Fruit fly (Drosophila melanogaster): ENCODE measurements around the gene CG15756.
A peak's percentile ranks its signal among the peaks of the same experiment; 100 is the strongest.

CG15756 gene

DNA sequence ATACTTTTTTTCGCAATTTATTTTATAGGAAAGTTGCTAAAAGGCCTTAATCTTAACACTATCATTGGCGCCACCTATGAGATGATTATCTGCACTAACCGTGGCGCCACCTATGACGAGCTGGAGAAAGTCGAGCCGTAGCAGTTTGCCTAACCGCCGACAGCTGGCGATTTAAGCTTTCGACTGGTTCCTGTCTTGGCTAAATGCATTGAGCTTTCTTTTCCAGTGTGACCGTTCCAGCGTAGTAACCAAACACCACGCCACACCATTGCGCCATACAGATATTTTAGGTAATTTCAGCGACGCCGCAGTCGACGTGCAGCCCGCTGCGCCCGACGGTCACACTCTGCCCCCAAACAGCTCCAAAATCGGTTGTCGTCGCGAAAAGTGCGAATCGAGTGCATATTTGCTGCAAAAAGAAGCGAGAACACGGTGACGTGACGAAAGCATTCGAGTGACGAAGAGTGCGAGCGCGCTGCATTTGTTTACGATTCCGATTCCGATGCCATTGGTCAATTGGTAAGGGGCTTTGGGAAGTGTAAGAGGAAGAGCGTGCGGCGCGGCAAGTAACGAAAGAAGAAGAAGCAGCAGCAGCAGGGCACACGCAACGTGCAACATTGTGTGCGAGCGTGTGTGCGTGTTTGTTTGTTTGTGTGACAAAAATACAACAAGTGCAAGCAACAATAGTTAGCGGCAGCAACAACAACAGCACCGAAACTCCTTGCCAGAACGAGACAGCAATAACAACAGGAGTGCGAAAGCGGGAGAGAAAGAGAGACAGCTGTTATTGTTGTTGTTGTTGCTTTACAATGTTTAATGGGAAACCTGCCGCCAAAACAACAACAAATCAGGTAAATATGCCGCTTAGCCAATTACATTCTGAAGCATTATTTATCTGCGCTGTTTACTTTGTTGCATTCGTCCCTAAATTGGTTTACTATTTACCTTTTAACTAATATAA, 29.6 kb downstream of the CG15756 start, which contains the start of the genes CG46311 and Tpst (continued):
- TF ChIP-seq CG7745 (tag; optimal IDR thresholded peaks at IDR 0.05): no peak
- TF ChIP-seq CG9797 (GFP tag; optimal IDR thresholded peaks at IDR 0.05): peak; percentile 100
- TF ChIP-seq so (GFP tag; IDR thresholded peaks at IDR 0.05): no peak
- peak; percentile 19 for TF ChIP-seq CG11398 (GFP tag; optimal IDR thresholded peaks at IDR 0.05)

DNA sequence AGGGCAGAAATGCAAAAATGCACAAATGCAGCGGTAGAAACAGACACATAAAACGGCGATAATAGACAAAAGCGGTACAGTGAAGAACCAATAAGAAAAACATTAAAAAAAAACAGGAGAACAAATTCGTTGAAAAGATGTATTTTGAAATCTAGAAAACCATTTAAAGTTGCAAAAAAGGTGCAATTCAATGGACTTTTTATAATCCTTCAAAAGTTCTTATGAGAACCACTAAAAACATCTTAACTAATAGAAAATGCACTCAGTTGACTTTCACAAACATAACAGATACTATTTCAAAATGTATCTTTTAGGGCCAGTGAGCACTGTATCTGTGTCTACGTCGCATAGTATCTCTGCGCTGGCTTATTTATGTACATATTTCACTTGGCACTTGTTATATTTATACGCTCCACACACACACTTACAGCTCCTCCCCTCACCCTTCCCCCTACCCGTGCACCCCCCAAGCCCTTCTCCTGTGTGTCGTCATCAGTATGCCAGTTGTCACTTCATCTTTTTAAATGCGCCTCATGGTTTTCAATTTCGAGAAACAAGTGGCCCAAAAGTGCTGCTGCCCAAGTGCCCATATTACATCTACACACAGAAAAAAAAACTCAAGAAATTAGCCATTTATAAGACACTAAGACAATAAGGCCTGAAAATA, 31.4 kb downstream of the CG15756 start:
- no peak for TF ChIP-seq ara (GFP tag; IDR thresholded peaks at IDR 0.05)
- peak; percentile 27 for TF ChIP-seq cg (GFP tag; optimal IDR thresholded peaks at IDR 0.05)
- TF ChIP-seq CG16863 (GFP tag; optimal IDR thresholded peaks at IDR 0.05): no peak
- no peak for TF ChIP-seq Doc3 (GFP tag; IDR thresholded peaks at IDR 0.05; ENCODE audit: partially characterized antibody)
- no peak for TF ChIP-seq Taf1 (GFP tag; IDR thresholded peaks at IDR 0.05)
- no peak for TF ChIP-seq zfh1 (GFP tag; IDR thresholded peaks at IDR 0.05)
- no peak for TF ChIP-seq HLHmδ (GFP tag; optimal IDR thresholded peaks at IDR 0.05)
- TF ChIP-seq CG11456 (GFP tag; IDR thresholded peaks at IDR 0.05): no peak
- no peak for TF ChIP-seq psq (GFP tag; optimal IDR thresholded peaks at IDR 0.05)
- peak; percentile 11 for TF ChIP-seq nmo (GFP tag; optimal IDR thresholded peaks at IDR 0.05)
- TF ChIP-seq Sry-δ (GFP tag; optimal IDR thresholded peaks at IDR 0.05): no peak
- TF ChIP-seq E2f1 (GFP tag; IDR thresholded peaks at IDR 0.05): 0 out of 2 replicates have a peak, but pooled peaks have one; percentile 13
- no peak for TF ChIP-seq Kr (GFP tag; optimal IDR thresholded peaks at IDR 0.05)
- TF ChIP-seq crol (GFP tag; IDR thresholded peaks at IDR 0.05): peak; percentile 93
- TF ChIP-seq Sox102F (GFP tag; optimal IDR thresholded peaks at IDR 0.05): peak; percentile 5
- TF ChIP-seq sd (tag; optimal IDR thresholded peaks at IDR 0.05): no peak
- no peak for TF ChIP-seq B-H2 (GFP tag; optimal IDR thresholded peaks at IDR 0.05)
- TF ChIP-seq Xbp1 (GFP tag; optimal IDR thresholded peaks at IDR 0.05): peak; percentile 2
- peak; percentile 13 for TF ChIP-seq unpg (GFP tag; optimal IDR thresholded peaks at IDR 0.05)
- TF ChIP-seq vvl (GFP tag; IDR thresholded peaks at IDR 0.05): peak; percentile 47; the same call in 1 of the 2 replicates
- TF ChIP-seq croc (GFP tag; conservative IDR thresholded peaks at IDR 0.05): no peak
- no peak for TF ChIP-seq pb (GFP tag; optimal IDR thresholded peaks at IDR 0.05)
- TF ChIP-seq sens (GFP tag): peak; percentile 13
- no peak for TF ChIP-seq dpn (GFP tag; optimal IDR thresholded peaks at IDR 0.05)
- TF ChIP-seq dmrt11E (tag; optimal IDR thresholded peaks at IDR 0.05): no peak
- no peak for TF ChIP-seq CG13296 (GFP tag; optimal IDR thresholded peaks at IDR 0.05)
- TF ChIP-seq Deaf1 (tag; optimal IDR thresholded peaks at IDR 0.05): no peak
- TF ChIP-seq bsh (GFP tag; optimal IDR thresholded peaks at IDR 0.05): peak in 1 of 2 experiments; percentile 10
- TF ChIP-seq CG4424 (GFP tag; optimal IDR thresholded peaks at IDR 0.05): no peak
- TF ChIP-seq gem (tag; optimal IDR thresholded peaks at IDR 0.05): peak; percentile 14
- TF ChIP-seq CG11723 (GFP tag; optimal IDR thresholded peaks at IDR 0.05): no peak
- TF ChIP-seq Med (GFP tag): no peak
- TF ChIP-seq CG9876 (GFP tag; optimal IDR thresholded peaks at IDR 0.05): no peak
- peak; percentile 33; the same call in 1 of the 3 replicates for TF ChIP-seq row (GFP tag; IDR thresholded peaks at IDR 0.05)
- TF ChIP-seq salm (tag; optimal IDR thresholded peaks at IDR 0.05): no peak
- no peak for TF ChIP-seq CG3847 (GFP tag; IDR thresholded peaks at IDR 0.05)
- TF ChIP-seq CG17612 (GFP tag; IDR thresholded peaks at IDR 0.05): no peak
- TF ChIP-seq lov (optimal IDR thresholded peaks at IDR 0.05): no peak
- TF ChIP-seq lov (GFP tag; IDR thresholded peaks at IDR 0.05): no peak
- 0 out of 4 replicates have a peak, but pooled peaks have one; percentile 7 for TF ChIP-seq chinmo (GFP tag; IDR thresholded peaks at IDR 0.05; ENCODE audit: partially characterized antibody)
- TF ChIP-seq grau (tag; optimal IDR thresholded peaks at IDR 0.05): peak; percentile 72
